Worm (Caenorhabditis elegans): ENCODE results near the gene enu-3.6.

Gene enu-3.6

ce11 chrIII:10739902-10740301, 10.3 kb upstream of the enu-3.6 start (continued):
- TF ChIP-seq ahr-1 (tag; optimal IDR thresholded peaks at IDR 0.05) (no peak), eyg-1 (tag; optimal IDR thresholded peaks at IDR 0.05) (no peak), C08G9.2 (tag; optimal IDR thresholded peaks at IDR 0.05) (no peak), pax-1 (tag; optimal IDR thresholded peaks at IDR 0.05) (no peak), ceh-14 (tag; optimal IDR thresholded peaks at IDR 0.05) (no peak), hlh-15 (tag; optimal IDR thresholded peaks at IDR 0.05) (no peak), pqm-1 (tag; optimal IDR thresholded peaks at IDR 0.05) (no peak), K02D7.2 (tag; optimal IDR thresholded peaks at IDR 0.05) (no peak), K09A11.1 (tag; optimal IDR thresholded peaks at IDR 0.05; ENCODE audit: insufficient read depth) (no peak), ceh-22 (tag; optimal IDR thresholded peaks at IDR 0.05) (no peak), pros-1 (tag; optimal IDR thresholded peaks at IDR 0.05) (no peak), che-1 (tag; optimal IDR thresholded peaks at IDR 0.05) (no peak), madf-2 (tag; optimal IDR thresholded peaks at IDR 0.05) (no peak), elt-4 (tag; optimal IDR thresholded peaks at IDR 0.05) (no peak)

ce11 chrIII:10740518-10740917, 9.7 kb upstream of the enu-3.6 start, which contains the start of gene K01G5.8:
TSS of gene K01G5.8 (minus strand) at chrIII:10740772.
- no peak for TF ChIP-seq odd-2 (tag; optimal IDR thresholded peaks at IDR 0.05)
- no peak for TF ChIP-seq ceh-19 (GFP tag; optimal IDR thresholded peaks at IDR 0.05)
- TF ChIP-seq pha-4 (tag; optimal IDR thresholded peaks at IDR 0.05): no peak
- no peak for TF ChIP-seq ceh-22 (tag; optimal IDR thresholded peaks at IDR 0.05)
- TF ChIP-seq ceh-31 (tag; optimal IDR thresholded peaks at IDR 0.05): no peak
- TF ChIP-seq hlh-8 (tag; optimal IDR thresholded peaks at IDR 0.05): no peak
- TF ChIP-seq Y22D7AL.16 (tag; optimal IDR thresholded peaks at IDR 0.05): no peak

ce11 chrIII:10742382-10742860, 7.8 kb upstream of the enu-3.6 start, which contains the start of the genes tbb-1 and rib-2:
TSS of gene tbb-1 (minus strand) at chrIII:10742432.
TSS of gene rib-2 (plus strand) at chrIII:10742810.
- TF ChIP-seq lim-6 (tag; optimal IDR thresholded peaks at IDR 0.05) (no peak), Y22D7AL.16 (tag; optimal IDR thresholded peaks at IDR 0.05) (no peak), sox-2 (GFP tag; IDR thresholded peaks at IDR 0.05) (no peak), dmd-4 (tag; optimal IDR thresholded peaks at IDR 0.05; ENCODE audit: borderline replicate concordance) (no peak), elt-2 (tag; optimal IDR thresholded peaks at IDR 0.05) (peak; percentile 37), ceh-31 (tag; optimal IDR thresholded peaks at IDR 0.05) (peak; percentile 21), zip-5 (tag; optimal IDR thresholded peaks at IDR 0.05) (no peak), ceh-45 (GFP tag; IDR thresholded peaks at IDR 0.05) (no peak), ceh-22 (tag; optimal IDR thresholded peaks at IDR 0.05) (no peak), T23F11.4 (GFP tag; optimal IDR thresholded peaks at IDR 0.05) (no peak), pag-3 (tag; optimal IDR thresholded peaks at IDR 0.05; ENCODE audit: borderline replicate concordance) (no peak), che-1 (tag; optimal IDR thresholded peaks at IDR 0.05) (no peak), fax-1 (tag; optimal IDR thresholded peaks at IDR 0.05) (no peak), pha-4 (tag; optimal IDR thresholded peaks at IDR 0.05) (no peak), elt-4 (tag; optimal IDR thresholded peaks at IDR 0.05) (no peak), sox-4 (tag; optimal IDR thresholded peaks at IDR 0.05) (no peak), ceh-9 (tag; optimal IDR thresholded peaks at IDR 0.05) (no peak), tbx-2 (tag; optimal IDR thresholded peaks at IDR 0.05) (peak; percentile 21), madf-2 (tag; optimal IDR thresholded peaks at IDR 0.05) (no peak), K09A11.1 (tag; optimal IDR thresholded peaks at IDR 0.05; ENCODE audit: insufficient read depth) (no peak), ref-2 (tag; optimal IDR thresholded peaks at IDR 0.05) (no peak), unc-3 (GFP tag; conservative IDR thresholded peaks at IDR 0.05) (no peak), unc-3 (tag; optimal IDR thresholded peaks at IDR 0.05) (no peak), ama-1 (optimal IDR thresholded peaks at IDR 0.05) (no peak), K02D7.2 (tag; optimal IDR thresholded peaks at IDR 0.05) (no peak), nfya-1 (tag; optimal IDR thresholded peaks at IDR 0.05) (peak; percentile 34), mec-3 (tag; optimal IDR thresholded peaks at IDR 0.05; ENCODE audit: borderline replicate concordance) (no peak), hlh-6 (tag; optimal IDR thresholded peaks at IDR 0.05) (no peak), dve-1 (tag; optimal IDR thresholded peaks at IDR 0.05) (no peak), pha-2 (tag; optimal IDR thresholded peaks at IDR 0.05) (no peak), pqm-1 (tag; optimal IDR thresholded peaks at IDR 0.05) (no peak), ceh-34 (tag; optimal IDR thresholded peaks at IDR 0.05) (peak; percentile 24), hlh-13 (GFP tag; optimal IDR thresholded peaks at IDR 0.05) (no peak), C38D4.7 (GFP tag; optimal IDR thresholded peaks at IDR 0.05) (no peak), ahr-1 (tag; optimal IDR thresholded peaks at IDR 0.05) (no peak), unc-42 (tag; optimal IDR thresholded peaks at IDR 0.05) (peak; percentile 31), fkh-10 (GFP tag; optimal IDR thresholded peaks at IDR 0.05) (no peak), nhr-232 (tag; optimal IDR thresholded peaks at IDR 0.05) (no peak), ceh-48 (tag; optimal IDR thresholded peaks at IDR 0.05) (no peak)

All from whole organism, late embryonic.